Fruit fly (Drosophila melanogaster): ENCODE measurements around the gene CG15385.

CG15385 gene

dm6 chr2L:2214004-2214403 lies 1.6 kb upstream of the CG15385 start, which contains the start of the genes Uch and CG34174 (continued):
- no peak for TF ChIP-seq CG8359 (GFP tag; optimal IDR thresholded peaks at IDR 0.05; ENCODE audit: borderline replicate concordance)
- peak; percentile 0 for TF ChIP-seq mam (GFP tag; optimal IDR thresholded peaks at IDR 0.05)
- TF ChIP-seq CG10147 (GFP tag; optimal IDR thresholded peaks at IDR 0.05), result peak; percentile 45
- no peak for TF ChIP-seq CG1529 (GFP tag; optimal IDR thresholded peaks at IDR 0.05)
- TF ChIP-seq CG33557 (GFP tag; optimal IDR thresholded peaks at IDR 0.05), result peak; percentile 32
- TF ChIP-seq unc-4 (GFP tag; IDR thresholded peaks at IDR 0.05; ENCODE audit: partially characterized antibody), result peak; percentile 77
- TF ChIP-seq chinmo (GFP tag; IDR thresholded peaks at IDR 0.05; ENCODE audit: partially characterized antibody), result no peak
- no peak for TF ChIP-seq pros (GFP tag; optimal IDR thresholded peaks at IDR 0.05)
- no peak for TF ChIP-seq usp (GFP tag; optimal IDR thresholded peaks at IDR 0.05)
- peak; percentile 1 for TF ChIP-seq caup (GFP tag; optimal IDR thresholded peaks at IDR 0.05; ENCODE audit: severe bottlenecking)
- no peak for TF ChIP-seq NFAT (GFP tag; IDR thresholded peaks at IDR 0.05)
- TF ChIP-seq CG15011 (GFP tag; optimal IDR thresholded peaks at IDR 0.05), result no peak
- no peak for TF ChIP-seq sens-2 (GFP tag; IDR thresholded peaks at IDR 0.05)
- TF ChIP-seq zen (tag; optimal IDR thresholded peaks at IDR 0.05), result peak; percentile 46
- no peak for TF ChIP-seq CG11504 (tag; optimal IDR thresholded peaks at IDR 0.05)
- peak; percentile 68 for TF ChIP-seq hbn (GFP tag; IDR thresholded peaks at IDR 0.05; ENCODE audit: partially characterized antibody)
- peak; percentile 64 for TF ChIP-seq vnd (GFP tag; IDR thresholded peaks at IDR 0.05; ENCODE audit: partially characterized antibody)
- TF ChIP-seq CG32532 (GFP tag; IDR thresholded peaks at IDR 0.05), result no peak
- TF ChIP-seq CG2120 (GFP tag; optimal IDR thresholded peaks at IDR 0.05), result peak; percentile 5
- peak; percentile 73 for TF ChIP-seq HLH4C (GFP tag; IDR thresholded peaks at IDR 0.05; ENCODE audit: partially characterized antibody)
- TF ChIP-seq vfl (GFP tag; optimal IDR thresholded peaks at IDR 0.05), result no peak
- TF ChIP-seq Sox102F (GFP tag; optimal IDR thresholded peaks at IDR 0.05), result no peak
- no peak for TF ChIP-seq sob (GFP tag; IDR thresholded peaks at IDR 0.05)
- 0 out of 3 replicates have a peak, but pooled peaks have one; percentile 17 for TF ChIP-seq Opbp (GFP tag; IDR thresholded peaks at IDR 0.05; ENCODE audit: partially characterized antibody)
- TF ChIP-seq sc (optimal IDR thresholded peaks at IDR 0.05), result no peak
- TF ChIP-seq sc (GFP tag; optimal IDR thresholded peaks at IDR 0.05), result no peak
- TF ChIP-seq corto (GFP tag; optimal IDR thresholded peaks at IDR 0.05), result no peak
- TF ChIP-seq ewg (GFP tag; optimal IDR thresholded peaks at IDR 0.05), result peak; percentile 25
- peak; percentile 98 for TF ChIP-seq stwl (tag; optimal IDR thresholded peaks at IDR 0.05)
- TF ChIP-seq CG8478 (optimal IDR thresholded peaks at IDR 0.05), result no peak
- TF ChIP-seq lab (GFP tag; optimal IDR thresholded peaks at IDR 0.05), result no peak
- TF ChIP-seq CG33213 (GFP tag; optimal IDR thresholded peaks at IDR 0.05), result no peak
- peak; percentile 5 for TF ChIP-seq Chrac-16 (GFP tag; optimal IDR thresholded peaks at IDR 0.05)
- TF ChIP-seq CG18262 (tag; optimal IDR thresholded peaks at IDR 0.05), result peak; percentile 28
- TF ChIP-seq bsh (GFP tag; optimal IDR thresholded peaks at IDR 0.05), result peak in 1 of 2 experiments; percentile 11
- TF ChIP-seq CG9437 (GFP tag; optimal IDR thresholded peaks at IDR 0.05), result peak; percentile 11
- TF ChIP-seq CG6683 (GFP tag; optimal IDR thresholded peaks at IDR 0.05), result no peak
- TF ChIP-seq CG4707 (GFP tag; optimal IDR thresholded peaks at IDR 0.05), result no peak
- TF ChIP-seq CG8290 (GFP tag; optimal IDR thresholded peaks at IDR 0.05), result peak; percentile 96
- TF ChIP-seq CG8290 (tag; optimal IDR thresholded peaks at IDR 0.05), result peak; percentile 59 to 82
- TF ChIP-seq Fer1 (GFP tag; optimal IDR thresholded peaks at IDR 0.05), result peak; percentile 45
- no peak for TF ChIP-seq pita (GFP tag; optimal IDR thresholded peaks at IDR 0.05)
- no peak for TF ChIP-seq ems (GFP tag; optimal IDR thresholded peaks at IDR 0.05)
- TF ChIP-seq lmd (GFP tag; IDR thresholded peaks at IDR 0.05), result no peak
- TF ChIP-seq CG13424 (tag; optimal IDR thresholded peaks at IDR 0.05), result peak; percentile 37
- TF ChIP-seq CG4404 (GFP tag; IDR thresholded peaks at IDR 0.05), result no peak
- TF ChIP-seq az2 (GFP tag; optimal IDR thresholded peaks at IDR 0.05), result no peak
- TF ChIP-seq CG8924 (tag; optimal IDR thresholded peaks at IDR 0.05), result no peak
- TF ChIP-seq Meics (GFP tag; optimal IDR thresholded peaks at IDR 0.05), result no peak
- TF ChIP-seq inv (GFP tag; IDR thresholded peaks at IDR 0.05; ENCODE audit: partially characterized antibody), result peak; percentile 46; the same call in 1 of the 2 replicates
